Worm (Caenorhabditis elegans) whole organism, L3 larva: ENCODE results near the gene col-172.

Experiments
- aly-2 ChIP-seq: fragments of 150-350 bp; optimal IDR thresholded peaks from 2 replicates; lab custom pipeline; 2014; ENCODE audit warnings: missing biosample characterization, missing genetic modification characterization
- ama-1 ChIP-seq: fragments of 150-350 bp; optimal IDR thresholded peaks from 2 replicates; lab custom pipeline; 2018
- ceh-16 ChIP-seq: sonication (generic microtip); optimal IDR thresholded peaks from 2 replicates; lab custom pipeline; 2017; ENCODE audit warnings: missing biosample characterization, missing genetic modification characterization
- ceh-28 ChIP-seq: fragments of 150-350 bp; optimal IDR thresholded peaks from 2 replicates; lab custom pipeline; 2014; ENCODE audit warnings: missing biosample characterization, missing genetic modification reagents, missing genetic modification characterization
- ceh-82 ChIP-seq: fragments of 150-350 bp; optimal IDR thresholded peaks from 2 replicates; lab custom pipeline; 2014; ENCODE audit warnings: missing biosample characterization, missing genetic modification characterization
- ceh-9 ChIP-seq: sonication (generic microtip); optimal IDR thresholded peaks from 2 replicates; lab custom pipeline; 2018; ENCODE audit warnings: missing biosample characterization, missing genetic modification characterization
- daf-12 ChIP-seq: fragments of 150-350 bp; optimal IDR thresholded peaks from 2 replicates; lab custom pipeline; 2014; ENCODE audit warnings: missing biosample characterization, missing genetic modification reagents, missing genetic modification characterization
- egl-27 ChIP-seq: sonication (generic microtip); optimal IDR thresholded peaks from 4 replicates; lab custom pipeline; 2017; ENCODE audit warnings: missing biosample characterization, missing genetic modification reagents, missing genetic modification characterization
- egl-5 ChIP-seq: fragments of 150-350 bp; optimal IDR thresholded peaks from 2 replicates; lab custom pipeline; 2017; ENCODE audit warnings: missing biosample characterization, missing genetic modification reagents, missing genetic modification characterization, inconsistent platforms
- elt-1 ChIP-seq: fragments of 150-350 bp; optimal IDR thresholded peaks from 2 replicates; lab custom pipeline; 2014; ENCODE audit warnings: missing biosample characterization, missing genetic modification characterization
- elt-3 ChIP-seq, 3 experiments: fragments of 150-350 bp in 1 of 3; sonication (generic microtip) in 2 of 3; optimal IDR thresholded peaks; 2 replicates in 2 of 3; 4 replicates in 1 of 3; lab custom pipeline; 2014 to 2017; ENCODE audit warnings: missing biosample characterization in 3 of 3, missing genetic modification characterization in 3 of 3
- fkh-10 ChIP-seq: sonication (generic microtip); optimal IDR thresholded peaks from 2 replicates; lab custom pipeline; 2017; ENCODE audit warnings: missing biosample characterization, missing genetic modification reagents, missing genetic modification characterization
- fos-1 ChIP-seq: fragments of 150-350 bp; optimal IDR thresholded peaks from 2 replicates; lab custom pipeline; 2014; ENCODE audit warnings: missing biosample characterization, missing genetic modification characterization
- hmg-11 ChIP-seq: sonication (generic microtip); optimal IDR thresholded peaks from 2 replicates; lab custom pipeline; 2016; ENCODE audit warnings: missing genetic modification characterization, missing compliant biosample characterization
- jun-1 ChIP-seq: fragments of 150-350 bp; optimal IDR thresholded peaks from 2 replicates; lab custom pipeline; 2014; ENCODE audit warnings: missing biosample characterization, missing genetic modification reagents, missing genetic modification characterization
- lin-15B ChIP-seq: fragments of 150-350 bp; optimal IDR thresholded peaks from 2 replicates; lab custom pipeline; 2014; ENCODE audit warnings: missing biosample characterization, missing genetic modification characterization
- lsy-12 ChIP-seq: sonication (generic microtip); optimal IDR thresholded peaks from 2 replicates; lab custom pipeline; 2016; ENCODE audit warnings: mild to moderate bottlenecking, missing genetic modification characterization, missing compliant biosample characterization
- mml-1 ChIP-seq: fragments of 150-350 bp; sonication (generic microtip); optimal IDR thresholded peaks from 3 replicates; lab custom pipeline; 2014; ENCODE audit warnings: missing biosample characterization, missing genetic modification characterization
- nhr-11 ChIP-seq: fragments of 150-350 bp; optimal IDR thresholded peaks from 2 replicates; lab custom pipeline; 2014; ENCODE audit warnings: missing biosample characterization, missing genetic modification characterization
- nhr-12 ChIP-seq: fragments of 150-350 bp; optimal IDR thresholded peaks from 2 replicates; lab custom pipeline; 2014; ENCODE audit warnings: missing biosample characterization, missing genetic modification characterization
- nhr-23 ChIP-seq: fragments of 150-350 bp; optimal IDR thresholded peaks from 2 replicates; lab custom pipeline; 2014; ENCODE audit warnings: missing biosample characterization, missing genetic modification reagents, missing genetic modification characterization
- nhr-237 ChIP-seq: fragments of 150-350 bp; optimal IDR thresholded peaks from 2 replicates; lab custom pipeline; 2014; ENCODE audit warnings: missing biosample characterization, missing genetic modification characterization
- nhr-25 ChIP-seq: sonication (generic microtip); optimal IDR thresholded peaks from 2 replicates; lab custom pipeline; 2017; ENCODE audit warnings: missing biosample characterization, missing genetic modification characterization
- nhr-28 ChIP-seq: fragments of 150-350 bp; optimal IDR thresholded peaks from 2 replicates; lab custom pipeline; 2014; ENCODE audit warnings: missing biosample characterization, missing genetic modification characterization
- nhr-43 ChIP-seq: sonication (generic microtip); optimal IDR thresholded peaks from 2 replicates; lab custom pipeline; 2016; ENCODE audit warnings: mild to moderate bottlenecking, missing genetic modification characterization, missing compliant biosample characterization; ENCODE audit not compliant: poor library complexity, severe bottlenecking
- nhr-67 ChIP-seq: fragments of 150-350 bp; optimal IDR thresholded peaks from 2 replicates; lab custom pipeline; 2014; ENCODE audit warnings: missing biosample characterization, missing genetic modification characterization
- nhr-76 ChIP-seq: fragments of 150-350 bp; sonication (generic microtip); optimal IDR thresholded peaks from 5 replicates; lab custom pipeline; 2014; ENCODE audit warnings: missing biosample characterization, missing genetic modification characterization
- nhr-77 ChIP-seq: fragments of 150-350 bp; optimal IDR thresholded peaks from 2 replicates; lab custom pipeline; 2014; ENCODE audit warnings: missing biosample characterization, missing genetic modification characterization
- pha-4 ChIP-seq: fragments of 150-350 bp; optimal IDR thresholded peaks from 2 replicates; lab custom pipeline; 2014; ENCODE audit warnings: missing biosample characterization, missing genetic modification reagents, missing genetic modification characterization
- pqm-1 ChIP-seq: fragments of 150-350 bp; optimal IDR thresholded peaks from 2 replicates; lab custom pipeline; 2017; ENCODE audit warnings: missing biosample characterization, missing genetic modification characterization, inconsistent platforms
- snpc-4 ChIP-seq: fragments of 150-350 bp; optimal IDR thresholded peaks from 2 replicates; lab custom pipeline; 2014; ENCODE audit warnings: missing biosample characterization, missing genetic modification characterization
- tbx-2 ChIP-seq: sonication (generic microtip); optimal IDR thresholded peaks from 2 replicates; lab custom pipeline; 2016; ENCODE audit warnings: mild to moderate bottlenecking, missing genetic modification characterization, missing compliant biosample characterization
- unc-62 ChIP-seq: fragments of 150-350 bp; sonication (generic microtip); optimal IDR thresholded peaks from 4 replicates; lab custom pipeline; 2014; ENCODE audit warnings: missing biosample characterization, missing genetic modification reagents, missing genetic modification characterization
- ztf-11 ChIP-seq: fragments of 150-350 bp; optimal IDR thresholded peaks from 2 replicates; lab custom pipeline; 2014; ENCODE audit warnings: missing biosample characterization, missing genetic modification characterization
- ztf-4 ChIP-seq: fragments of 150-350 bp; optimal IDR thresholded peaks from 2 replicates; lab custom pipeline; 2014; ENCODE audit warnings: missing biosample characterization, missing genetic modification characterization

Gene col-172

DNA sequence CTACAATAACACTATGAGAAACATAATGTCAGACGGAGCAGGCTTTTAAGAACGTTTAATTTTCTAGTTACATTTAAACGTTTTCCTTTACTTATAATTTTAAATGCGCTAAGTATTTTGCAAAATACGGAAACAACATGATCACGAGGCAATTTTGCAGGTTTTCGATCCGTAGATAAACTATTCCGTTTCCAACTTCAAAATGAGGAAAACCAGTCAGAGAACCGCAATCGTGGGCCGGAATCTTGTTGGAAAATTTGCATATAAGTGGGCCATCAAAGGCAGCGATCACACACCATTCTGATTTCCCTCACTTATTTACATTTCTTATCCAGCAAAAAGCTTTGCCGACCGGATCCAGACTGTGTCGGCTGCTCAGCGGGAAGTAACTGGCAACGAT, at the start of gene col-172:
Gene col-172 (plus strand): TSS at position 301 of the 400 bp plus-strand sequence.
- no peak for TF ChIP-seq tbx-2 (tag; lab: Kevin White, UChicago)
- no peak for TF ChIP-seq nhr-77 (tag; lab: Kevin White, UChicago)
- TF ChIP-seq lsy-12, result no peak
- no peak for TF ChIP-seq nhr-12 (tag; lab: Kevin White, UChicago)
- TF ChIP-seq nhr-23, result peak; percentile 7
- no peak for TF ChIP-seq aly-2 (tag; lab: Kevin White, UChicago)
- no peak for TF ChIP-seq ceh-9 (tag; lab: Kevin White, UChicago)

DNA sequence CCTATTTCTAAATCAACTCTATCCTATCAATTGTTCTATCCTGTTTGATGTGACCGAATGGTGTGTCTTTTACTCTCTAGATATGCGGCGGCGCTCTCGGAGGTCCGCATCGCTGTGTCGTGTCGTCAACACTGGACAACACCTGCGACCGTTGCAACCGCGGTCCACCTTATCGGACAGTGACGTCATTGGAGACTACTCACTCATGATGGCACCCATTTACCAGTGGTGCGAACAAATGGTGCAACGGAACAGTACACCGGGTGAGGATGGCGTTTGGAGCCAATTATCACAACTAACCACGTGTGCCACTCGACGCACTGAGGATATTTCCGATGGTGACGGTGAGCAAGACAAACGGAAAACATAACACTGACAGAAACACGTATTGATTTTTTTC, 47.3 kb upstream of the col-172 start:
- TF ChIP-seq unc-62, result no peak
- no peak for TF ChIP-seq lin-15B (tag; lab: Kevin White, UChicago)
- no peak for TF ChIP-seq aly-2 (tag; lab: Kevin White, UChicago)
- no peak for TF ChIP-seq egl-27 (tag; lab: Kevin White, UChicago)
- TF ChIP-seq hmg-11, result no peak
- no peak for TF ChIP-seq mml-1 (tag; lab: Kevin White, UChicago)
- no peak for TF ChIP-seq ceh-28 (tag; lab: Kevin White, UChicago)
- no peak for TF ChIP-seq ztf-11 (tag; lab: Kevin White, UChicago)
- TF ChIP-seq pqm-1 (tag; lab: Kevin White, UChicago), result no peak
- no peak for TF ChIP-seq nhr-25 (tag; lab: Kevin White, UChicago)
- no peak for TF ChIP-seq fkh-10 (GFP tag; lab: Kevin White, UChicago)
- no peak for TF ChIP-seq pha-4 (tag; lab: Kevin White, UChicago)
- no peak for TF ChIP-seq nhr-76 (tag; lab: Kevin White, UChicago)

ce11 chrX:6630645-6631044, 42.0 kb upstream of the col-172 start:
- TF ChIP-seq pqm-1 (tag; lab: Kevin White, UChicago) (no peak), egl-27 (tag; lab: Kevin White, UChicago) (no peak), nhr-43 (no peak), nhr-11 (tag; lab: Kevin White, UChicago) (no peak), ama-1 (no peak), nhr-237 (tag; lab: Kevin White, UChicago) (no peak), fkh-10 (GFP tag; lab: Kevin White, UChicago) (no peak), daf-12 (tag; lab: Kevin White, UChicago) (no peak), ceh-16 (no peak)

ce11 chrX:6631437-6631836, 41.2 kb upstream of the col-172 start, which contains the start of gene aexr-2:
TSS of gene aexr-2 (minus strand) at chrX:6631537.
- TF ChIP-seq ceh-82 (tag; lab: Kevin White, UChicago), result no peak
- TF ChIP-seq aly-2 (tag; lab: Kevin White, UChicago), result no peak
- TF ChIP-seq egl-5, result no peak
- no peak for TF ChIP-seq nhr-237 (tag; lab: Kevin White, UChicago)
- TF ChIP-seq ceh-16, result no peak
- TF ChIP-seq fos-1 (tag; lab: Kevin White, UChicago), result no peak
- no peak for TF ChIP-seq nhr-11 (tag; lab: Kevin White, UChicago)

DNA sequence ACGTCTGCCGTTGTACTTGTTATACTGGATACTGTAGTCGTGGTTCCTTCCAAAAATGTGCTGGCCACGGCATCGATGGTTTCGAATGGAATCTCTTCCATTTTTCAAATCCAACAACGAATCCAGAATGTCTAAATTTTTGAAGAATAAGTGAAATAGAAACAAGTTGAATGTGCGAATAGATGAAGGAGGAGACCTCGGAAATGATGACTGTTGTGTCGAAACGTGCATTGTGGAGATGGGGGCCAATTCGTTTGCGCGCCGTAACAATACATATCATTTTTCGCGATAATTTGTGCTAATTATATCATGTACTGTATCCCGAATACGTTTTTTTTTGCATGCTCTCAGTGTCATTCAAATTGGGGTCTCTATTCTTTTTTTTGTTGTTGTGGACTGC, 37.4 kb upstream of the col-172 start, which contains the start of gene aexr-1:
Gene aexr-1 (minus strand): TSS at position 101 of the 400 bp plus-strand sequence.
- TF ChIP-seq pha-4 (tag; lab: Kevin White, UChicago), result no peak
- TF ChIP-seq elt-3 (tag; optimal IDR thresholded peaks at IDR 0.05; lab: Kevin White, UChicago), result no peak
- TF ChIP-seq jun-1, result no peak
- TF ChIP-seq ztf-4 (tag; lab: Kevin White, UChicago), result no peak
- TF ChIP-seq unc-62, result no peak
- no peak for TF ChIP-seq snpc-4 (tag; lab: Kevin White, UChicago)
- TF ChIP-seq, all 47 proteins: peak for 0

ce11 chrX:6637933-6638332, 34.7 kb upstream of the col-172 start:
- TF ChIP-seq fkh-10 (GFP tag; lab: Kevin White, UChicago) (no peak), lsy-12 (no peak), ceh-16 (no peak), nhr-67 (tag; lab: Kevin White, UChicago) (no peak), nhr-28 (tag; lab: Kevin White, UChicago) (no peak), elt-1 (no peak), daf-12 (tag; lab: Kevin White, UChicago) (no peak)
- TF ChIP-seq, all 47 proteins: peak for 0
